Fruit fly (Drosophila melanogaster) whole organism, embryonic: Measurements from ENCODE around the gene mora.

Experiments used
- Antp ChIP-seq: fragments of 200-800 bp; sonication (Bioruptor generic); optimal IDR thresholded peaks from 3 replicates; lab custom pipeline; 2016; ENCODE audit warnings: missing biosample characterization, missing genetic modification characterization
- Atf6 ChIP-seq: fragments of 200-800 bp; sonication (Bioruptor generic); IDR thresholded peaks from 2 replicates; pipeline ENCODE4 v1.3.6; 2022; ENCODE audit warnings: missing biosample characterization, missing genetic modification characterization
- B-H1 ChIP-seq: fragments of 200-800 bp; sonication (Bioruptor generic); IDR thresholded peaks from 3 replicates; pipeline ENCODE4 v1.3.6; 2022; ENCODE audit warnings: missing biosample characterization, missing genetic modification characterization
- CG11456 ChIP-seq: fragments of 200-800 bp; sonication (Bioruptor generic); IDR thresholded peaks from 3 replicates; pipeline ENCODE4 v1.3.6; 2022; ENCODE audit warnings: missing biosample characterization, missing genetic modification characterization
- CG14050 ChIP-seq: fragments of 200-800 bp; sonication (Bioruptor generic); IDR thresholded peaks from 3 replicates; pipeline ENCODE4 v1.3.6; 2022; ENCODE audit warnings: missing biosample characterization, missing genetic modification characterization
- CG14710 ChIP-seq: fragments of 200-800 bp; sonication (Bioruptor generic); optimal IDR thresholded peaks from 3 replicates; lab custom pipeline; 2019; ENCODE audit warnings: missing biosample characterization, mild to moderate bottlenecking, missing genetic modification characterization, moderate library complexity
- CG1603 ChIP-seq: fragments of 200-800 bp; sonication (Bioruptor generic); optimal IDR thresholded peaks from 2 replicates; lab custom pipeline; 2019; ENCODE audit warnings: missing biosample characterization, mild to moderate bottlenecking, missing genetic modification characterization, moderate library complexity
- CG17186 ChIP-seq: fragments of 200-800 bp; sonication (Bioruptor generic); optimal IDR thresholded peaks from 3 replicates; lab custom pipeline; 2017; ENCODE audit warnings: missing biosample characterization, missing genetic modification reagents, missing genetic modification characterization
- CG18599 ChIP-seq: fragments of 200-800 bp; sonication (Bioruptor generic); optimal IDR thresholded peaks from 3 replicates; lab custom pipeline; 2017; ENCODE audit warnings: missing biosample characterization, missing genetic modification characterization, mild to moderate bottlenecking, moderate library complexity, missing genetic modification reagents
- CG2199 ChIP-seq: fragments of 200-800 bp; sonication (Bioruptor generic); IDR thresholded peaks from 3 replicates; pipeline ENCODE4 v1.3.6; 2022; ENCODE audit warnings: missing biosample characterization, missing genetic modification characterization
- CG30020 ChIP-seq: fragments of 200-800 bp; optimal IDR thresholded peaks from 2 replicates; lab custom pipeline; 2019; ENCODE audit warnings: missing biosample characterization, mild to moderate bottlenecking, missing genetic modification characterization, moderate library complexity
- CG3281 ChIP-seq: fragments of 200-800 bp; sonication (Bioruptor generic); optimal IDR thresholded peaks from 3 replicates; lab custom pipeline; 2017; ENCODE audit warnings: missing biosample characterization, mild to moderate bottlenecking, missing genetic modification characterization
- CG33213 ChIP-seq: fragments of 200-800 bp; sonication (Bioruptor generic); optimal IDR thresholded peaks from 3 replicates; lab custom pipeline; 2016; ENCODE audit warnings: missing biosample characterization, missing genetic modification characterization
- CG4424 ChIP-seq: fragments of 200-800 bp; sonication (Bioruptor generic); optimal IDR thresholded peaks from 3 replicates; lab custom pipeline; 2016; ENCODE audit warnings: missing biosample characterization, missing genetic modification characterization
- CG6254 ChIP-seq: fragments of 200-800 bp; sonication (Bioruptor generic); optimal IDR thresholded peaks from 3 replicates; lab custom pipeline; 2017; ENCODE audit warnings: mild to moderate bottlenecking, missing biosample characterization, missing genetic modification reagents, missing genetic modification characterization
- CG7372 ChIP-seq: fragments of 200-800 bp; sonication (Bioruptor generic); IDR thresholded peaks from 2 replicates; pipeline ENCODE4 v1.3.6; 2022; ENCODE audit warnings: missing biosample characterization, missing genetic modification characterization
- CG8359 ChIP-seq: fragments of 200-800 bp; sonication (Bioruptor generic); optimal IDR thresholded peaks from 2 replicates; lab custom pipeline; 2017; ENCODE audit warnings: missing biosample characterization, mild to moderate bottlenecking, missing genetic modification characterization, borderline replicate concordance
- CG9876 ChIP-seq: fragments of 200-800 bp; sonication (Bioruptor generic); optimal IDR thresholded peaks from 2 replicates; lab custom pipeline; 2016; ENCODE audit warnings: missing biosample characterization, missing genetic modification characterization
- CkIIα-i1 ChIP-seq: fragments of 200-800 bp; sonication (Bioruptor generic); IDR thresholded peaks from 2 replicates; pipeline ENCODE4 v1.3.6; 2022; ENCODE audit warnings: missing biosample characterization, missing genetic modification characterization
- D19B ChIP-seq: fragments of 200-800 bp; sonication (Bioruptor generic); optimal IDR thresholded peaks from 2 replicates; lab custom pipeline; 2017; ENCODE audit warnings: missing biosample characterization, mild to moderate bottlenecking, missing genetic modification characterization
- Deaf1 ChIP-seq: fragments of 200-800 bp; optimal IDR thresholded peaks from 3 replicates; lab custom pipeline; 2019; ENCODE audit warnings: missing biosample characterization, mild to moderate bottlenecking, missing genetic modification characterization, moderate library complexity
- Dek ChIP-seq: fragments of 200-800 bp; sonication (Bioruptor generic); optimal IDR thresholded peaks from 3 replicates; lab custom pipeline; 2019; ENCODE audit warnings: missing biosample characterization, mild to moderate bottlenecking, missing genetic modification characterization, moderate library complexity
- E2f2 ChIP-seq: fragments of 200-800 bp; sonication (Bioruptor generic); IDR thresholded peaks from 2 replicates; pipeline ENCODE4 v1.3.6; 2022; ENCODE audit warnings: missing biosample characterization, missing genetic modification characterization
- Eip74EF ChIP-seq, 2 experiments: fragments of 200-800 bp in 1 of 2; fragments of >200 bp in 1 of 2; sonication (Bioruptor generic) in 1 of 2; optimal IDR thresholded peaks; 2 replicates each; lab custom pipeline; 2017 to 2019; ENCODE audit warnings: missing biosample characterization in 2 of 2, missing genetic modification characterization in 2 of 2, mild to moderate bottlenecking in 1 of 2, moderate library complexity in 1 of 2
- Ets97D ChIP-seq: fragments of 200-800 bp; sonication (Bioruptor generic); optimal IDR thresholded peaks from 3 replicates; lab custom pipeline; 2016; ENCODE audit warnings: missing biosample characterization, missing genetic modification characterization
- GATAe ChIP-seq: fragments of 200-800 bp; sonication (Bioruptor generic); conservative IDR thresholded peaks from 2 replicates; pipeline ENCODE4 v1.3.6; 2022; ENCODE audit warnings: missing biosample characterization, missing genetic modification characterization
- HmgZ ChIP-seq: fragments of 200-800 bp; sonication (Bioruptor generic); optimal IDR thresholded peaks from 2 replicates; lab custom pipeline; 2018; ENCODE audit warnings: missing biosample characterization, mild to moderate bottlenecking, missing genetic modification characterization
- Hmr ChIP-seq: fragments of 200-800 bp; sonication (Bioruptor generic); optimal IDR thresholded peaks from 3 replicates; lab custom pipeline; 2017; ENCODE audit warnings: mild to moderate bottlenecking, missing biosample characterization, missing genetic modification reagents, missing genetic modification characterization
- Lim3 ChIP-seq: fragments of 200-800 bp; sonication (Bioruptor generic); IDR thresholded peaks from 2 replicates; pipeline ENCODE4 v1.3.6; 2022; ENCODE audit warnings: missing biosample characterization, missing genetic modification characterization
- NfI ChIP-seq: fragments of 200-800 bp; sonication (Bioruptor generic); optimal IDR thresholded peaks from 3 replicates; lab custom pipeline; 2018; ENCODE audit warnings: missing biosample characterization, mild to moderate bottlenecking, missing genetic modification characterization, moderate library complexity
- Side ChIP-seq: fragments of 200-800 bp; sonication (Bioruptor generic); optimal IDR thresholded peaks from 2 replicates; lab custom pipeline; 2016; ENCODE audit warnings: missing biosample characterization, missing genetic modification characterization
- Stat92E ChIP-seq, 3 experiments: fragments of >200 bp in 2 of 3; fragments of 200-800 bp in 1 of 3; sonication (Bioruptor generic) in 1 of 3; optimal IDR thresholded peaks; 2 replicates each; lab custom pipeline; 2017 to 2019; ENCODE audit warnings: missing biosample characterization in 3 of 3, missing genetic modification characterization in 3 of 3, mild to moderate bottlenecking in 1 of 3, moderate library complexity in 1 of 3
- Xrp1 ChIP-seq: fragments of 200-800 bp; sonication (Bioruptor generic); IDR thresholded peaks from 2 replicates; pipeline ENCODE4 v1.3.6; 2022; ENCODE audit warnings: missing biosample characterization, missing genetic modification characterization
- amos ChIP-seq: fragments of 200-800 bp; sonication (Bioruptor generic); IDR thresholded peaks from 2 replicates; pipeline ENCODE4 v1.3.6; 2022; ENCODE audit warnings: missing biosample characterization, missing genetic modification characterization; ENCODE audit not compliant: partially characterized antibody
- bigmax ChIP-seq: fragments of 200-800 bp; sonication (Bioruptor generic); optimal IDR thresholded peaks from 2 replicates; lab custom pipeline; 2018; ENCODE audit warnings: missing biosample characterization, mild to moderate bottlenecking, missing genetic modification characterization
- caup ChIP-seq: fragments of 200-800 bp; sonication (Bioruptor generic); optimal IDR thresholded peaks from 3 replicates; lab custom pipeline; 2017; ENCODE audit warnings: missing biosample characterization, mild to moderate bottlenecking, missing genetic modification characterization, moderate library complexity; ENCODE audit not compliant: severe bottlenecking
- ewg ChIP-seq: fragments of 200-800 bp; sonication (Bioruptor generic); optimal IDR thresholded peaks from 3 replicates; lab custom pipeline; 2017; ENCODE audit warnings: mild to moderate bottlenecking, missing biosample characterization, missing genetic modification reagents, missing genetic modification characterization
- fd96Cb ChIP-seq: fragments of 200-800 bp; sonication (Bioruptor generic); optimal IDR thresholded peaks from 2 replicates; lab custom pipeline; 2018; ENCODE audit warnings: missing biosample characterization, mild to moderate bottlenecking, missing genetic modification characterization, moderate library complexity
- gsb-n ChIP-seq: fragments of 200-800 bp; sonication (Bioruptor generic); optimal IDR thresholded peaks from 3 replicates; lab custom pipeline; 2018; ENCODE audit warnings: missing biosample characterization, mild to moderate bottlenecking, missing genetic modification characterization
- gt ChIP-seq: fragments of 200-800 bp; sonication (Bioruptor generic); IDR thresholded peaks from 2 replicates; pipeline ENCODE4 v1.3.6; 2022; ENCODE audit warnings: missing biosample characterization, missing genetic modification characterization
- insv ChIP-seq, 2 experiments: fragments of 200-800 bp; sonication (Bioruptor generic); optimal IDR thresholded peaks; 3 replicates each; lab custom pipeline; 2016 to 2018; ENCODE audit warnings: missing biosample characterization in 2 of 2, missing genetic modification characterization in 2 of 2
- inv ChIP-seq: fragments of 200-800 bp; sonication (Bioruptor generic); IDR thresholded peaks from 2 replicates; pipeline ENCODE4 v1.3.6; 2022; ENCODE audit warnings: missing biosample characterization, missing genetic modification characterization; ENCODE audit not compliant: partially characterized antibody
- kah ChIP-seq: fragments of 200-800 bp; sonication (Bioruptor generic); optimal IDR thresholded peaks from 2 replicates; lab custom pipeline; 2018; ENCODE audit warnings: missing biosample characterization, mild to moderate bottlenecking, missing genetic modification characterization
- lmd ChIP-seq: fragments of 200-800 bp; sonication (Bioruptor generic); IDR thresholded peaks from 2 replicates; pipeline ENCODE4 v1.3.6; 2022; ENCODE audit warnings: missing biosample characterization, missing genetic modification characterization
- mirr ChIP-seq: fragments of 200-800 bp; sonication (Bioruptor generic); optimal IDR thresholded peaks from 3 replicates; lab custom pipeline; 2018; ENCODE audit warnings: missing biosample characterization, mild to moderate bottlenecking, missing genetic modification characterization
- onecut ChIP-seq: fragments of 200-800 bp; sonication (Bioruptor generic); IDR thresholded peaks from 2 replicates; pipeline ENCODE4 v1.3.6; 2022; ENCODE audit warnings: missing biosample characterization, missing genetic modification characterization
- run ChIP-seq: fragments of 200-800 bp; sonication (Bioruptor generic); optimal IDR thresholded peaks from 3 replicates; lab custom pipeline; 2018; ENCODE audit warnings: missing biosample characterization, mild to moderate bottlenecking, missing genetic modification characterization
- tio ChIP-seq: fragments of 200-800 bp; sonication (Bioruptor generic); optimal IDR thresholded peaks from 2 replicates; lab custom pipeline; 2017; ENCODE audit warnings: missing biosample characterization, missing genetic modification characterization, inconsistent platforms
- tup ChIP-seq: fragments of 200-800 bp; sonication (Bioruptor generic); optimal IDR thresholded peaks from 2 replicates; lab custom pipeline; 2016; ENCODE audit warnings: missing biosample characterization, mild to moderate bottlenecking, missing genetic modification characterization, moderate library complexity
- vvl ChIP-seq: fragments of 200-800 bp; sonication (Bioruptor generic); IDR thresholded peaks from 2 replicates; pipeline ENCODE4 v1.3.6; 2022; ENCODE audit warnings: missing biosample characterization, missing genetic modification characterization

The mora gene

DNA sequence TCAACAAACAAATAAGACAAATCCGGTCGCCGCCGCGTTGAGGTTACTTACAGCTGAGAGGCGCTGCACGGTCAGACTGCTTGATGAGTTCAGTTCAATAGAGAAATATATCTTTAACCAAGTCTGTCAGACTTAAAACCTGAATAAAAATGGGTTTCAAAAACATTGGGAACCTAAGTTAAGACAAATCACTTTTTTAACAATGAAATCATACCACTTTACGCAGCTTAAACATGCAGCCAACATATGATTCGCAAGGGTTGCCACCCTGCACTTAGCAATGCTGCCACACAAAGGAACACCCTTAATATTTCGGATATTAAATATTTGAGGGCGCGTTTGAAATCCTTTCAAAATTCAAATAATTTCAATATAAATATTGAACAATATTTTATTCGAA lies 2.5 kb downstream of the mora start, which contains the start of gene CG5515 (continued):
- TF ChIP-seq amos (GFP tag; lab: Robert Waterston, UW) (peak; percentile 71), CG30020 (tag; lab: Kevin White, UChicago) (peak; percentile 55), lmd (GFP tag; lab: Robert Waterston, UW) (peak; percentile 87), CG14710 (tag; lab: Kevin White, UChicago) (peak; percentile 84), mirr (GFP tag; lab: Kevin White, UChicago) (peak; percentile 62), CG18599 (GFP tag; lab: Kevin White, UChicago) (no peak), CG2199 (no peak), insv (GFP tag; optimal IDR thresholded peaks at IDR 0.05; lab: Kevin White, UChicago) (no peak), Xrp1 (GFP tag; lab: Robert Waterston, UW) (peak; percentile 87), CG4424 (GFP tag; lab: Kevin White, UChicago) (peak; percentile 68), GATAe (no peak; the same call in 1 of the 2 replicates), Deaf1 (tag; lab: Kevin White, UChicago) (no peak), CG9876 (peak; percentile 73), CG11456 (GFP tag; lab: Robert Waterston, UW) (peak; percentile 70), E2f2 (GFP tag; lab: Robert Waterston, UW) (peak; percentile 86), Atf6 (GFP tag; lab: Robert Waterston, UW) (peak; percentile 86), inv (GFP tag; lab: Robert Waterston, UW) (peak; percentile 81), Lim3 (GFP tag; lab: Robert Waterston, UW) (peak; percentile 50; the same call in 1 of the 2 replicates), gsb-n (tag; lab: Kevin White, UChicago) (no peak), Hmr (GFP tag; lab: Kevin White, UChicago) (no peak), NfI (peak; percentile 80), B-H1 (peak; percentile 61), tup (GFP tag; lab: Kevin White, UChicago) (peak; percentile 31), tio (peak; percentile 51), CkIIα-i1 (GFP tag; lab: Robert Waterston, UW) (no peak), kah (GFP tag; lab: Kevin White, UChicago) (no peak), Side (GFP tag; lab: Kevin White, UChicago) (peak; percentile 62), gt (GFP tag; lab: Robert Waterston, UW) (peak; percentile 64), ewg (GFP tag; lab: Kevin White, UChicago) (peak; percentile 62), CG8359 (GFP tag; lab: Kevin White, UChicago) (no peak), Ets97D (GFP tag; lab: Kevin White, UChicago) (peak; percentile 89), CG33213 (peak; percentile 74), CG6254 (no peak), Antp (GFP tag; lab: Kevin White, UChicago) (peak; percentile 63), CG1603 (tag; lab: Kevin White, UChicago) (peak; percentile 86), CG3281 (GFP tag; lab: Kevin White, UChicago) (peak; percentile 60), caup (peak; percentile 67), D19B (GFP tag; lab: Kevin White, UChicago) (peak; percentile 12), CG17186 (GFP tag; lab: Kevin White, UChicago) (no peak), vvl (GFP tag; lab: Robert Waterston, UW) (peak; percentile 87), onecut (GFP tag; lab: Robert Waterston, UW) (peak; percentile 77), Dek (tag; lab: Kevin White, UChicago) (peak; percentile 29), bigmax (GFP tag; lab: Kevin White, UChicago) (peak; percentile 67), Stat92E (GFP tag; optimal IDR thresholded peaks at IDR 0.05; lab: Kevin White, UChicago) (no peak), Eip74EF (GFP tag; optimal IDR thresholded peaks at IDR 0.05; lab: Kevin White, UChicago) (no peak), HmgZ (tag; lab: Kevin White, UChicago) (peak; percentile 82), CG7372 (peak; percentile 80), CG14050 (GFP tag; lab: Robert Waterston, UW) (peak; percentile 80), fd96Cb (tag; lab: Kevin White, UChicago) (peak; percentile 49), run (tag; lab: Kevin White, UChicago) (no peak)
